Worm (Caenorhabditis elegans) whole organism, young adult: ENCODE data around the gene ctg-2.

Experiments used
- C06A6.2 ChIP-seq: fragments of 200-800 bp; sonication (Bioruptor generic); conservative IDR thresholded peaks from 2 replicates; pipeline ENCODE4 v1.3.6; 2022; ENCODE audit warnings: missing genetic modification characterization, missing compliant biosample characterization
- D2030.7 ChIP-seq: fragments of 200-800 bp; sonication (Bioruptor generic); IDR thresholded peaks from 2 replicates; pipeline ENCODE4 v1.3.6; 2022; ENCODE audit warnings: missing genetic modification reagents, missing genetic modification characterization, missing compliant biosample characterization
- F49E8.2 ChIP-seq: sonication (generic microtip); optimal IDR thresholded peaks from 3 replicates; lab custom pipeline; 2017; ENCODE audit warnings: missing genetic modification characterization, mild to moderate bottlenecking, missing compliant biosample characterization, antibody characterized with exemption, moderate library complexity; ENCODE audit not compliant: insufficient read depth
- F57C9.4 ChIP-seq: sonication (generic microtip); optimal IDR thresholded peaks from 2 replicates; lab custom pipeline; 2017; ENCODE audit warnings: mild to moderate bottlenecking, missing genetic modification characterization, missing compliant biosample characterization
- K11D2.4 ChIP-seq: fragments of 200-800 bp; sonication (Bioruptor generic); IDR thresholded peaks from 2 replicates; pipeline ENCODE4 v1.3.6; 2022; ENCODE audit warnings: missing genetic modification reagents, missing genetic modification characterization, missing compliant biosample characterization
- K12H6.12 ChIP-seq: fragments of 200-800 bp; sonication (Bioruptor generic); optimal IDR thresholded peaks from 2 replicates; lab custom pipeline; 2018; ENCODE audit warnings: mild to moderate bottlenecking, missing genetic modification characterization, missing compliant biosample characterization
- T26A5.8 ChIP-seq: sonication (generic microtip); optimal IDR thresholded peaks from 2 replicates; lab custom pipeline; 2016; ENCODE audit warnings: missing genetic modification characterization, missing compliant biosample characterization
- Y67H2A.10 ChIP-seq: fragments of 200-800 bp; sonication (Bioruptor generic); conservative IDR thresholded peaks from 2 replicates; pipeline ENCODE4 v1.3.6; 2022; ENCODE audit warnings: missing genetic modification reagents, missing genetic modification characterization, missing compliant biosample characterization
- Y79H2A.3 ChIP-seq: fragments of 200-800 bp; sonication (Bioruptor generic); conservative IDR thresholded peaks from 2 replicates; pipeline ENCODE4 v1.3.6; 2022; ENCODE audit warnings: missing genetic modification reagents, missing genetic modification characterization, missing compliant biosample characterization
- ZK185.1 ChIP-seq: sonication (generic microtip); optimal IDR thresholded peaks from 2 replicates; lab custom pipeline; 2016; ENCODE audit warnings: mild to moderate bottlenecking, missing genetic modification characterization, missing compliant biosample characterization; ENCODE audit not compliant: poor library complexity, severe bottlenecking
- akir-1 ChIP-seq: fragments of 200-800 bp; sonication (Bioruptor generic); optimal IDR thresholded peaks from 2 replicates; lab custom pipeline; 2018; ENCODE audit warnings: mild to moderate bottlenecking, missing genetic modification characterization, moderate library complexity, missing compliant biosample characterization
- atf-7 ChIP-seq: sonication (generic microtip); optimal IDR thresholded peaks from 2 replicates; lab custom pipeline; 2017; ENCODE audit warnings: mild to moderate bottlenecking, missing genetic modification characterization, missing compliant biosample characterization
- attf-3 ChIP-seq: fragments of 200-800 bp; sonication (Bioruptor generic); conservative IDR thresholded peaks from 2 replicates; pipeline ENCODE4 v1.3.6; 2022; ENCODE audit warnings: missing genetic modification reagents, missing genetic modification characterization, missing compliant biosample characterization
- attf-5 ChIP-seq: fragments of 200-800 bp; sonication (Bioruptor generic); optimal IDR thresholded peaks from 2 replicates; lab custom pipeline; 2018; ENCODE audit warnings: mild to moderate bottlenecking, missing genetic modification characterization, missing compliant biosample characterization
- cebp-1 ChIP-seq, 2 experiments: fragments of 200-800 bp in 1 of 2; sonication (Bioruptor generic) in 1 of 2; sonication (generic microtip) in 1 of 2; IDR thresholded peaks in 1 of 2; optimal IDR thresholded peaks in 1 of 2; 2 replicates each; pipeline versions ENCODE4 v1.3.6 to Lab custom; 2017 to 2022; ENCODE audit warnings: missing compliant biosample characterization in 2 of 2, missing genetic modification characterization in 2 of 2, mild to moderate bottlenecking in 1 of 2, missing genetic modification reagents in 1 of 2, moderate library complexity in 1 of 2
- ceh-100 ChIP-seq: fragments of 200-800 bp; sonication (Bioruptor generic); IDR thresholded peaks from 2 replicates; pipeline ENCODE4 v1.3.6; 2022; ENCODE audit warnings: missing genetic modification reagents, missing genetic modification characterization, missing compliant biosample characterization
- ceh-27 ChIP-seq: fragments of 200-800 bp; sonication (Bioruptor generic); optimal IDR thresholded peaks from 2 replicates; lab custom pipeline; 2018; ENCODE audit warnings: mild to moderate bottlenecking, missing genetic modification characterization, moderate library complexity, missing compliant biosample characterization
- ceh-40 ChIP-seq: fragments of 200-800 bp; sonication (Bioruptor generic); IDR thresholded peaks from 2 replicates; pipeline ENCODE4 v1.3.6; 2022; ENCODE audit warnings: missing genetic modification characterization, missing compliant biosample characterization
- ceh-79 ChIP-seq: sonication (generic microtip); optimal IDR thresholded peaks from 2 replicates; lab custom pipeline; 2017; ENCODE audit warnings: mild to moderate bottlenecking, missing genetic modification characterization, missing compliant biosample characterization
- die-1 ChIP-seq: sonication (generic microtip); optimal IDR thresholded peaks from 2 replicates; lab custom pipeline; 2016; ENCODE audit warnings: missing genotype, mild to moderate bottlenecking, missing genetic modification characterization, missing compliant biosample characterization
- fkh-3 ChIP-seq: sonication (generic microtip); optimal IDR thresholded peaks from 2 replicates; lab custom pipeline; 2016; ENCODE audit warnings: mild to moderate bottlenecking, missing genetic modification characterization, missing compliant biosample characterization
- him-1 ChIP-seq: sonication (generic microtip); optimal IDR thresholded peaks from 2 replicates; lab custom pipeline; 2016; ENCODE audit warnings: missing genotype, missing genetic modification reagents, missing genetic modification characterization, missing compliant biosample characterization
- hlh-26 ChIP-seq: fragments of 200-800 bp; sonication (Bioruptor generic); conservative IDR thresholded peaks from 2 replicates; pipeline ENCODE4 v1.3.6; 2022; ENCODE audit warnings: missing genetic modification reagents, missing genetic modification characterization, missing compliant biosample characterization
- hmg-1.2 ChIP-seq: fragments of 200-800 bp; sonication (Bioruptor generic); IDR thresholded peaks from 2 replicates; pipeline ENCODE4 v1.3.6; 2022; ENCODE audit warnings: missing genetic modification reagents, missing genetic modification characterization, missing compliant biosample characterization
- lin-35 ChIP-seq, 3 experiments: fragments of 150-350 bp in 2 of 3; sonication (generic microtip) in 1 of 3; optimal IDR thresholded peaks; 2 replicates each; lab custom pipeline; 2014 to 2018; ENCODE audit warnings: missing biosample characterization in 3 of 3, missing genetic modification characterization in 3 of 3, missing genetic modification reagents in 3 of 3
- lsl-1 ChIP-seq: fragments of 200-800 bp; sonication (Bioruptor generic); optimal IDR thresholded peaks from 2 replicates; lab custom pipeline; 2018; ENCODE audit warnings: mild to moderate bottlenecking, missing genetic modification characterization, moderate library complexity, missing compliant biosample characterization
- lsy-27 ChIP-seq: sonication (generic microtip); optimal IDR thresholded peaks from 2 replicates; lab custom pipeline; 2017; ENCODE audit warnings: missing genetic modification characterization, mild to moderate bottlenecking, missing compliant biosample characterization, antibody characterized with exemption, missing genotype, borderline replicate concordance; ENCODE audit not compliant: insufficient read depth
- madf-3 ChIP-seq: fragments of 200-800 bp; sonication (Bioruptor generic); IDR thresholded peaks from 2 replicates; pipeline ENCODE4 v1.3.6; 2022; ENCODE audit warnings: missing genetic modification reagents, missing genetic modification characterization, missing compliant biosample characterization
- madf-6 ChIP-seq: fragments of 200-800 bp; sonication (Bioruptor generic); IDR thresholded peaks from 2 replicates; pipeline ENCODE4 v1.3.6; 2022; ENCODE audit warnings: missing genetic modification reagents, missing genetic modification characterization, missing compliant biosample characterization
- madf-8 ChIP-seq: fragments of 200-800 bp; sonication (Bioruptor generic); conservative IDR thresholded peaks from 2 replicates; pipeline ENCODE4 v1.3.6; 2022; ENCODE audit warnings: missing genetic modification reagents, missing genetic modification characterization, missing compliant biosample characterization
- mxl-1 ChIP-seq: sonication (generic microtip); optimal IDR thresholded peaks from 2 replicates; lab custom pipeline; 2016; ENCODE audit warnings: missing genetic modification characterization, missing compliant biosample characterization
- nfya-2 ChIP-seq: fragments of 200-800 bp; sonication (Bioruptor generic); IDR thresholded peaks from 2 replicates; pipeline ENCODE4 v1.3.6; 2022; ENCODE audit warnings: missing genetic modification reagents, missing genetic modification characterization, missing compliant biosample characterization
- nhr-120 ChIP-seq: fragments of 200-800 bp; sonication (Bioruptor generic); IDR thresholded peaks from 2 replicates; pipeline ENCODE4 v1.3.6; 2022; ENCODE audit warnings: missing genetic modification characterization, missing compliant biosample characterization
- nhr-80 ChIP-seq: sonication (generic microtip); optimal IDR thresholded peaks from 2 replicates; lab custom pipeline; 2016; ENCODE audit warnings: missing genetic modification characterization, missing compliant biosample characterization
- pbrm-1 ChIP-seq: fragments of 200-800 bp; sonication (Bioruptor generic); IDR thresholded peaks from 2 replicates; pipeline ENCODE4 v1.3.6; 2022; ENCODE audit warnings: missing genetic modification reagents, missing genetic modification characterization, missing compliant biosample characterization
- rcor-1 ChIP-seq: fragments of 200-800 bp; sonication (Bioruptor generic); IDR thresholded peaks from 2 replicates; pipeline ENCODE4 v1.3.6; 2022; ENCODE audit warnings: missing genetic modification reagents, missing genetic modification characterization, missing compliant biosample characterization
- rec-8 ChIP-seq, 2 experiments: sonication (generic microtip); optimal IDR thresholded peaks; 2 replicates each; lab custom pipeline; 2016; ENCODE audit warnings: mild to moderate bottlenecking in 2 of 2, missing genetic modification characterization in 2 of 2, missing genetic modification reagents in 2 of 2, missing genotype in 2 of 2, missing biosample characterization in 1 of 2, missing compliant biosample characterization in 1 of 2, moderate library complexity in 1 of 2
- repo-1 ChIP-seq: sonication (generic microtip); optimal IDR thresholded peaks from 2 replicates; lab custom pipeline; 2017; ENCODE audit warnings: mild to moderate bottlenecking, missing genetic modification characterization, missing compliant biosample characterization
- sdz-38 ChIP-seq: sonication (generic microtip); optimal IDR thresholded peaks from 2 replicates; lab custom pipeline; 2016; ENCODE audit warnings: missing genotype, missing genetic modification characterization, missing compliant biosample characterization
- sea-2 ChIP-seq: fragments of 200-800 bp; sonication (Bioruptor generic); IDR thresholded peaks from 2 replicates; pipeline ENCODE4 v1.3.6; 2022; ENCODE audit warnings: missing genetic modification characterization, missing compliant biosample characterization
- snpc-1.3 ChIP-seq: sonication (generic microtip); optimal IDR thresholded peaks from 2 replicates; lab custom pipeline; 2017; ENCODE audit warnings: missing genetic modification characterization, mild to moderate bottlenecking, missing compliant biosample characterization, antibody characterized with exemption, moderate library complexity, missing genotype, missing genetic modification reagents; ENCODE audit not compliant: insufficient read depth
- tbp1 ChIP-seq: fragments of 200-800 bp; sonication (Bioruptor generic); optimal IDR thresholded peaks from 2 replicates; lab custom pipeline; 2018; ENCODE audit warnings: mild to moderate bottlenecking, missing genetic modification characterization, missing compliant biosample characterization
- zfh-2 ChIP-seq: fragments of 200-800 bp; sonication (Bioruptor generic); conservative IDR thresholded peaks from 2 replicates; pipeline ENCODE4 v1.3.6; 2022; ENCODE audit warnings: missing genetic modification reagents, missing genetic modification characterization, missing compliant biosample characterization
- zim-3 ChIP-seq: sonication (generic microtip); optimal IDR thresholded peaks from 2 replicates; lab custom pipeline; 2017; ENCODE audit warnings: mild to moderate bottlenecking, missing genetic modification characterization, moderate library complexity, missing compliant biosample characterization
- ztf-22 ChIP-seq: fragments of 200-800 bp; sonication (Bioruptor generic); optimal IDR thresholded peaks from 2 replicates; lab custom pipeline; 2018; ENCODE audit warnings: mild to moderate bottlenecking, missing genetic modification characterization, moderate library complexity, missing compliant biosample characterization
- ztf-28 ChIP-seq: fragments of 200-800 bp; sonication (Bioruptor generic); IDR thresholded peaks from 2 replicates; pipeline ENCODE4 v1.3.6; 2022; ENCODE audit warnings: missing genetic modification reagents, missing genetic modification characterization, missing compliant biosample characterization
- ztf-6 ChIP-seq: fragments of 200-800 bp; sonication (Bioruptor generic); IDR thresholded peaks from 2 replicates; pipeline ENCODE4 v1.3.6; 2022; ENCODE audit warnings: missing genetic modification reagents, missing genetic modification characterization, missing compliant biosample characterization

ctg-2 gene

ce11 chrII:8516783-8517182, 1.9 kb downstream of the ctg-2 start, which contains the start of gene rnh-2 (continued):
- TF ChIP-seq akir-1 (GFP tag; lab: Kevin White, UChicago) (no peak), fkh-3 (tag; lab: Kevin White, UChicago) (no peak), atf-7 (tag; lab: Kevin White, UChicago) (no peak), zfh-2 (GFP tag; lab: Robert Waterston, UW) (no peak), F57C9.4 (tag; lab: Kevin White, UChicago) (no peak), C06A6.2 (GFP tag; lab: Robert Waterston, UW) (no peak), repo-1 (tag; lab: Kevin White, UChicago) (no peak), madf-3 (GFP tag; lab: Robert Waterston, UW) (no peak), ceh-79 (tag; lab: Kevin White, UChicago) (no peak), hlh-26 (GFP tag; lab: Robert Waterston, UW) (no peak), rcor-1 (0 out of 2 replicates have a peak, but pooled peaks have one; percentile 33), ceh-27 (GFP tag; lab: Kevin White, UChicago) (peak; percentile 63), snpc-1.3 (tag; lab: Kevin White, UChicago) (peak; percentile 53), madf-8 (GFP tag; lab: Robert Waterston, UW) (peak; percentile 80), Y79H2A.3 (no peak), madf-6 (GFP tag; lab: Robert Waterston, UW) (peak; percentile 87), nhr-80 (tag; lab: Kevin White, UChicago) (peak; percentile 55), lsl-1 (GFP tag; lab: Kevin White, UChicago) (peak; percentile 89), ZK185.1 (tag; lab: Kevin White, UChicago) (peak; percentile 84), ztf-6 (GFP tag; lab: Robert Waterston, UW) (no peak), die-1 (tag; lab: Kevin White, UChicago) (no peak), nfya-2 (no peak), Y67H2A.10 (peak; percentile 44; the same call in 1 of the 2 replicates), hmg-1.2 (GFP tag; lab: Robert Waterston, UW) (peak; percentile 60), cebp-1 (GFP tag; IDR thresholded peaks at IDR 0.05; lab: Robert Waterston, UW) (no peak), cebp-1 (tag; optimal IDR thresholded peaks at IDR 0.05; lab: Kevin White, UChicago) (peak; percentile 50), ztf-22 (GFP tag; lab: Kevin White, UChicago) (no peak), attf-3 (0 out of 2 replicates have a peak, but pooled peaks have one; percentile 15), ceh-100 (GFP tag; lab: Robert Waterston, UW) (no peak), lsy-27 (tag; lab: Kevin White, UChicago) (no peak), F49E8.2 (tag; lab: Kevin White, UChicago) (peak; percentile 65), ztf-28 (GFP tag; lab: Robert Waterston, UW) (0 out of 2 replicates have a peak, but pooled peaks have one; percentile 37), T26A5.8 (tag; lab: Kevin White, UChicago) (no peak), ceh-40 (peak; percentile 64; the same call in 1 of the 2 replicates), mxl-1 (tag; lab: Kevin White, UChicago) (no peak), K12H6.12 (tag; lab: Kevin White, UChicago) (peak; percentile 1), sdz-38 (tag; lab: Kevin White, UChicago) (no peak), rec-8 (tag; optimal IDR thresholded peaks at IDR 0.05; lab: Kevin White, UChicago) (peak in 1 of 2 experiments; percentile 39), nhr-120 (no peak), zim-3 (no peak), D2030.7 (GFP tag; lab: Robert Waterston, UW) (peak; percentile 62), attf-5 (GFP tag; lab: Kevin White, UChicago) (peak; percentile 87), lin-35 (GFP tag; optimal IDR thresholded peaks at IDR 0.05; lab: Kevin White, UChicago) (peak in 1 of 3 experiments; percentile 58), pbrm-1 (GFP tag; lab: Robert Waterston, UW) (peak; percentile 67), him-1 (tag; lab: Kevin White, UChicago) (peak; percentile 78), tbp1 (GFP tag; lab: Kevin White, UChicago) (peak; percentile 55), sea-2 (GFP tag; lab: Robert Waterston, UW) (no peak), K11D2.4 (GFP tag; lab: Robert Waterston, UW) (0 out of 2 replicates have a peak, but pooled peaks have one; percentile 23)
